Fruit fly (Drosophila melanogaster) whole organism: ENCODE data around the gene CNMaR.
A peak's percentile ranks its signal among the peaks of the same experiment; 100 is the strongest.

Experiments used
- CG8478 ChIP-seq: fragments of >200 bp; optimal IDR thresholded peaks from 2 replicates; lab custom pipeline; 2018; ENCODE audit warnings: inconsistent platforms
- Dll ChIP-seq: fragments of >200 bp; optimal IDR thresholded peaks from 2 replicates; lab custom pipeline; 2017
- EcR ChIP-seq, 2 experiments: fragments of >200 bp; optimal IDR thresholded peaks; 2 replicates each; lab custom pipeline; 2017; ENCODE audit warnings: missing biosample characterization in 2 of 2, missing genetic modification characterization in 2 of 2, missing genetic modification reagents in 2 of 2
- pan ChIP-seq: fragments of >200 bp; optimal IDR thresholded peaks from 2 replicates; lab custom pipeline; 2017
- psq ChIP-seq: fragments of >200 bp; optimal IDR thresholded peaks from 2 replicates; lab custom pipeline; 2017
- usp ChIP-seq: fragments of >200 bp; optimal IDR thresholded peaks from 2 replicates; lab custom pipeline; 2017; ENCODE audit warnings: missing biosample characterization, missing genetic modification characterization, mixed read lengths

Gene CNMaR

DNA sequence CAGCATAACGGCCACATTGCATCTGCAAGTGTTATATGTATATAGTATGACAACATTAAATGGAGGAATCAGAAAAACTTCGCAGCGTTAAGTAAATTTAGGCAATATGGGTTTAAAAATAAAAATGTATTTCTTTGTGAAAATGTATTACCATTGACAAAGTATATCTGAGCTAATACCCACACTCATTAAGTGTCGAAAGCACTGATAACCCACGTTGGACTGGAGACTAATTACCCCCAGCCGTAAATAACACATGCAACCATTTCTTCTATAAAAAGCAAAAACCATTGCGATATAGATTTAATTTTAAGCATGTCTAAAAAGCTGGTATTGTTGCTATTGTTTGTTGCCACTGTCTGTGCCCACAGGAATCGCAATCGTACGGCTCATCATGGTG, 6.1 kb upstream of the CNMaR start, which contains the start of gene CG8329:
CG8329 (plus strand) TSS at position 301 of the 400 bp plus-strand sequence.
- TF ChIP-seq psq = no peak

DNA sequence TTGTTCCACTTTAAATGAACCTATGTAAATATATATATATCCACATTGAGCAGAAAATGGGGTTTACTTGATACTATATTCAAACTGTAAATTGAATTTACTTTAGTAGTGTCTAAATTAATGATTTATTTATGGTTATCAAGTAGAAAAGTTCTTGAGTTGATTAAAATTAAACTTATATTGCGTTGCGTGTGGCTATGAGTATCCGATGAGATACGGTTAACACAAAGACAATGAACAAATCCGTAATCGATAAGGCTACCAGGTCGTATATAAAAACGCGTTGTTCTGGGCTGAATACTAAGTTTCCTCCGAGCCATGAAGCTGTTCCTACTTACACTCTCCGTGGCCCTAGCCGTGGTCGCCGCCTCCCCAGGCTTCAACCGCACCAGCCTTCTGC, 4.9 kb upstream of the CNMaR start, which contains the start of gene CG18179:
CG18179 (plus strand) TSS at position 301 of the 400 bp plus-strand sequence.
- no peak for TF ChIP-seq CG8478 (lab: Kevin White, UChicago)
- TF ChIP-seq psq = no peak
- TF ChIP-seq EcR (GFP tag; optimal IDR thresholded peaks at IDR 0.05; lab: Kevin White, UChicago) = no peak
- TF ChIP-seq pan (lab: Kevin White, UChicago) = no peak

DNA sequence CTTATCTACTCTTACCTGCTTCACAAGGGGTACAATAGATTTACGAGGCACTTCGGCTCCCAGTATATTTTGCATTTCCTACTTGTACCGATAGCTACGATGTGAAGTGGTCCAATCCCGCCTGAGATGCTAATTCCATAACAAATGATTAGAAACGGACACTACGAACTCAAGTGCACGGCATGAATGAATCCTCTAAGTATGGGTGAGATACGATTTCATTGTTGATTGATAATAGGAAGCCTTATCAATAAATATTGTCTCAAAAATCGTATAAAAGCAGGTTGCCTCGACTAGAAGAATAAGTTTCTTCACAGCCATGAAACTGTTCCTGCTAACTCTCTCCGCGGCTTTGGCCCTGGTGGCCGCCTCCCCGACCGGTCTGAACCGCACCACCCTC, 3.2 kb upstream of the CNMaR start, which contains the start of gene CG18180:
CG18180 (plus strand) TSS at position 301 of the 400 bp plus-strand sequence.
- TF ChIP-seq CG8478 (lab: Kevin White, UChicago) (no peak), EcR (GFP tag; optimal IDR thresholded peaks at IDR 0.05; lab: Kevin White, UChicago) (no peak), psq (no peak), usp (GFP tag; lab: Kevin White, UChicago) (no peak), pan (lab: Kevin White, UChicago) (no peak), Dll (lab: Kevin White, UChicago) (no peak)

DNA sequence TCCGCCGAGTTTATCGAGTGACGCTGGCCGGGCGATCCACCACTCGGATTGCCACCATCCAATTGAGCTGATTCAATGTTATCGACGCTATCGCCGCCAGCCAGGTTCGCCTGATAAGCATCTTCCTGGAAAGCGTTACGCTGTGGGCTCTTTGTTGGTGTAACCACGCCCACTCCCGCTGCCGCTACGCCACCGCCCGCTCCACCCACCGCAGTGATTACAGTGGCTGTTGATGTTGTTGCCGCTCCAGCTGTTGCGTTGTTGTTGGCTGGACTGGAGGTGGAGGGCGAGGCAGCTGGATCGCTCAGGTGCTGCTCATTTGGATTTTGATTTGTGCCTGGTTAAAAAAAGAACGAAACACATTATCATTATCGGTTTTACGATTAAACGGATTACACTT, 27.5 kb downstream of the CNMaR start:
- no peak for TF ChIP-seq psq
- no peak for TF ChIP-seq CG8478 (lab: Kevin White, UChicago)
- peak; percentile 17 for TF ChIP-seq pan (lab: Kevin White, UChicago)

DNA sequence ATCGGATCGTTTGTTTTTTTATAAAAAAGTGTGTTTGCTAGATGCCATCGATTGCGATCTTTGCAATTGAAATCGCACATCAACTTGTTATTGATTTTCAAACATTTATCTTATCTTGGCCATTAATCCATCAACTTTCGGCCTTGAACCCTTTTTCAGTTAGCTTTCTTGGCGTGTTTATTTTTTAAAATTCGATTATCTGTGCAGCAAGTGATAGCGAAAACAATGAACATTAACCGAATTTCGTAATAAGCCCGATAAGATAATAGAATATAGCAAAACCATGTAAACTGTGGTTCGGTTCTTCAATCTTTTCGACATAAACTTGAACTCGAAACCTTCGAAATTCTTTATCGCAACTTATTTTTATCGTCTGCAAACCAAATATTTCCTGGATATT, 30.4 kb downstream of the CNMaR start:
- no peak for TF ChIP-seq psq
- no peak for TF ChIP-seq EcR (GFP tag; optimal IDR thresholded peaks at IDR 0.05; lab: Kevin White, UChicago)
- TF ChIP-seq pan (lab: Kevin White, UChicago) = no peak
- no peak for TF ChIP-seq Dll (lab: Kevin White, UChicago)
- TF ChIP-seq CG8478 (lab: Kevin White, UChicago) = no peak
- no peak for TF ChIP-seq usp (GFP tag; lab: Kevin White, UChicago)

DNA sequence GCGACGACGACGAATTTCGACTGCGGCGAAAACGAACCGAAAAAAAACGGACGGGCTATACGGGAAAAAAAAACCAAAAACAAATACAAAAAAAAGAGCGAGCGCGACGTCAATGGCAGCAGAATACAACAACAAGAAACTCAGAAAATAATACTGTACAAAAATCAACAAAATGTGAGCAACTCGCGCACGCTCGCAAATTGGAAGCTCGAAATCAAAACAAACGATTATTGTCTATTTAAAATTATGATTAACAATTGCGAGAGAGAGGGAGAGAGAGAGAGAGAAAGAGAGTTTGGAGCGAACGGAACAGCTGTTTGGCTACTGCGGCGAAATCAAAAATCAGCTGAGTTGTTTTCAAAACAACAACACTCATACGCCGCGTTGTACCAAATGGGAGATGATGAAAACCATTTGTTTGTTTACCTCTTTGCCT, 31.6 kb downstream of the CNMaR start:
- TF ChIP-seq EcR (GFP tag; optimal IDR thresholded peaks at IDR 0.05; lab: Kevin White, UChicago) = no peak
- TF ChIP-seq CG8478 (lab: Kevin White, UChicago) = no peak
- no peak for TF ChIP-seq pan (lab: Kevin White, UChicago)
- TF ChIP-seq psq = no peak
- no peak for TF ChIP-seq Dll (lab: Kevin White, UChicago)
- no peak for TF ChIP-seq usp (GFP tag; lab: Kevin White, UChicago)

DNA sequence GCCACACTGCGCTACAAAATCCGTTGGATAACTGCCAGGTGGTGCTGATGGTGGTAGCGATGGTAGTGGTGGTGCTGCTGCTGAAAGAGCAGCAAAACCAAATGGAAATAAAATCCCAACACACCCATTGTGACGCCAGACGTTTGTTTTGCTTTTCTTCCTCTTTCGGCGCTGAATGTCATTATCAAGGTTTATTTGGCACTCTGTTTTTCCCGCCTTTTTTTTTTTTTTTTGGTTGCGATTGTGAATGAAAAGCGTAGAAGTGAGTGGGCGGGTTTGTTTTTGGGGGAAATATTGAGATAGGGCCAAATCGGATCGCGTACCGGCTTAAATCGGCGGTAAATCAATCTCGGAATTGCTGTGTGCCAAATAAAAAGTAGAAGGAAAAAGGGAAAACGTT, 33.4 kb downstream of the CNMaR start:
- no peak for TF ChIP-seq pan (lab: Kevin White, UChicago)
- no peak for TF ChIP-seq psq
- no peak for TF ChIP-seq CG8478 (lab: Kevin White, UChicago)
- no peak for TF ChIP-seq usp (GFP tag; lab: Kevin White, UChicago)
- TF ChIP-seq EcR (GFP tag; optimal IDR thresholded peaks at IDR 0.05; lab: Kevin White, UChicago) = no peak
- TF ChIP-seq Dll (lab: Kevin White, UChicago) = no peak

DNA sequence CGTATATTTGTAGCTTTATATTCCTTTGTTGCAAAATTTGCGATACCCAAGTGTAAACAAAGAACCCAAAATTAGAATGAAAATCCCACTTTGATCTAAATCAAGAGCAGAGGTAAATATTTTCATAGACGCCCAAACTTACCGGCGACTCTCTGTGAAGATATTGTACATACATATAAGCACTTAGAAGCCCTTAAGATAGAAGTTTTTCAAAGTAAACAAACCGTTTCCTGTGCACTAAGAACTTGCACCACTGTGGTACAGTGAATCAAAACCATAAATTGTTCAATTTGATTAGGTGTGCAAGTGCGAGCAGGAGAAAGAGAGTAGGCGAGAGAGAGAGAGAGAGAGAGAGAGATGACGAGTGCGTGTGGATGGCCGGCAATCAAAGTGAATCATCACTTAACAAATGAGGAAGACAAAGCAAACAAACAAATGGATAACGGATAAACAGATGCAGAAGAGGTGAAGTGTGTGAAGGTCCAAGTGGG, 34.1 kb downstream of the CNMaR start:
- no peak for TF ChIP-seq usp (GFP tag; lab: Kevin White, UChicago)
- no peak for TF ChIP-seq pan (lab: Kevin White, UChicago)
- TF ChIP-seq Dll (lab: Kevin White, UChicago) = no peak
- no peak for TF ChIP-seq EcR (GFP tag; optimal IDR thresholded peaks at IDR 0.05; lab: Kevin White, UChicago)
- no peak for TF ChIP-seq CG8478 (lab: Kevin White, UChicago)
- no peak for TF ChIP-seq psq

DNA sequence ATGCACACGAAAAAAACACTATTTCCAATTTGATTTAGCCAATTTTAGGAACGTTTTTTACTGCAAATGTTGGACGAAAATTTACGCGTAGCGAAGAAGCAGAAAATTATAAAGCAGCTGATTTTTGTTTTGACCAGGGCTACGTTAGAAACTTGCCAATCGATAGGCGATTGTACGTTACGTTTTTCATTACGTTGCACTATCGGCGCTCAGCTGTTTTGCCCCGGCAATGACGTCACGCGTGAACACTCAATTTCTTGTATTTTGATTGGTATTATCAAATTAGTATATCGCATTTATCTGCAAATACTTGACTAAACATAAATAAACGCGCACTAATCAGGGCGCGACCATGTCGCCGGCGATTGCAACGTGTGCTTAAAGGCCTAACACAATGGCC, 35.1 kb downstream of the CNMaR start, which contains the start of the genes fry and CG16717:
fry (minus strand) TSS at position 110 of the 400 bp plus-strand sequence.
CG16717 (plus strand) TSS at position 208 of the 400 bp plus-strand sequence.
- TF ChIP-seq psq = no peak
- no peak for TF ChIP-seq usp (GFP tag; lab: Kevin White, UChicago)
- TF ChIP-seq EcR (GFP tag; optimal IDR thresholded peaks at IDR 0.05; lab: Kevin White, UChicago) = no peak
- no peak for TF ChIP-seq Dll (lab: Kevin White, UChicago)
- TF ChIP-seq CG8478 (lab: Kevin White, UChicago) = no peak
- no peak for TF ChIP-seq pan (lab: Kevin White, UChicago)

DNA sequence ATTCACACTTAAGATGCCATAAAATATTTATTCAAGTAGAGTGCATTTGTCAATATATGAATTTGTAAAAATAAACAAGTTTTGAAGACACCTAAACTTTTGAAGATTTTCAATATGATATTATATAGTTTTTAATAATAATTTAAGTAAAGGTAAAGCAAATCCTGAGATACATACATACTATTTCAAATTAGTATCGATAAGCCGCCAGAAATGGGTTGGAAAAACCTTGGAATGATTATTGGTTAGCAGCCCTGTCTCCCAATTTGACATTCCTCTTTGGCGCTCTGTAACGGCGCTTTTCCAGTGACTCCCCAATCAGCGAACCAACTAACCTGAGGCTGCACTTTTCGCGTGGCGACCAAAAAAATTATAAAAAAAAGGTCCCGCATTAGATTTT, 37.1 kb downstream of the CNMaR start, which contains the start of gene alphaTub67C:
alphaTub67C (plus strand) TSS at position 301 of the 400 bp plus-strand sequence.
- TF ChIP-seq EcR (GFP tag; optimal IDR thresholded peaks at IDR 0.05; lab: Kevin White, UChicago) (no peak), usp (GFP tag; lab: Kevin White, UChicago) (no peak), pan (lab: Kevin White, UChicago) (no peak), Dll (lab: Kevin White, UChicago) (no peak), psq (no peak), CG8478 (lab: Kevin White, UChicago) (no peak)

DNA sequence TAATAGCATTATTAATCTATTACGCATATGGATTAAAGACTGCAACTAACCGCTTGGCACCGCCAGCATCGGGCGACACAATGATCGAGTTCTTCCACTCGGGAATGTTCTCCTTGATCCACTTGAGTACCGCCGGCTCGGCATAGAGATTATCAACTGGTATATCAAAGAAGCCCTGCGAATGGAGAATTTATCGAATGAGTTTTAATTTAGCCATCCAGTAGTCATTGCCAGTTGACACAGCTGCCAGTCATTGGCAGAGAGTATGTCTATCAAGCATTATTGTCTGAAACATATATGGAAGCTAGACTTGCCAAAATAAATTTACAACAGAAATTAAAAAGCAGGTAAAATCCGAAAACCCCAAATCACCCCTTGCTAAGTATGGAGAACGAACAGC, 41.0 kb downstream of the CNMaR start, which contains the start of gene CG16719:
CG16719 (plus strand) TSS at position 301 of the 400 bp plus-strand sequence.
- no peak for TF ChIP-seq Dll (lab: Kevin White, UChicago)
- no peak for TF ChIP-seq usp (GFP tag; lab: Kevin White, UChicago)
- TF ChIP-seq psq = no peak
- TF ChIP-seq CG8478 (lab: Kevin White, UChicago) = no peak
- no peak for TF ChIP-seq pan (lab: Kevin White, UChicago)
- no peak for TF ChIP-seq EcR (GFP tag; optimal IDR thresholded peaks at IDR 0.05; lab: Kevin White, UChicago)

DNA sequence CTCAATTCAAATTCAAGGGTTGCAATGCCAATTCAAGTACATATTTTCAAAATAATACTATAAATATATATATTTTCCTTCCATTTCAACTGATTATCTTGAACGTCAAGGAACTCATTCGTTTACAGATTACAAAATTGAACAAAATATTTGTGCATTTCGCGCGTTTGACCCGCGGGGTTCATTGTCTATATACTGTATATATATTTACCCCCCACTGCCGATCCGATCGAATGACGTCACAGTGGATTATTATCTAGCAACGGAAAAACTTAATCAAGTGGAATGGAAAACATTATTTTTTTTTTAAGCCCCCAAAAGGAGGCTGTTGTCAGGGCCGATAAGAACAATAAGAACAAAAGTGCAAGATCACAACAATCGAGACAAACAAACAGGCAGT, 43.6 kb downstream of the CNMaR start:
- no peak for TF ChIP-seq pan (lab: Kevin White, UChicago)
- no peak for TF ChIP-seq CG8478 (lab: Kevin White, UChicago)
- no peak for TF ChIP-seq EcR (GFP tag; optimal IDR thresholded peaks at IDR 0.05; lab: Kevin White, UChicago)
- TF ChIP-seq psq = no peak
- no peak for TF ChIP-seq usp (GFP tag; lab: Kevin White, UChicago)
- TF ChIP-seq Dll (lab: Kevin White, UChicago) = no peak
